Worm (Caenorhabditis elegans) whole organism, L1 larva: Measurements from ENCODE around the gene T09F3.4.
A peak's percentile ranks its signal among the peaks of the same experiment; 100 is the strongest.

Source experiments
- C04F5.9 ChIP-seq: sonication (generic microtip); optimal IDR thresholded peaks from 2 replicates; lab custom pipeline; 2016; ENCODE audit warnings: missing genetic modification characterization, missing compliant biosample characterization
- C34B4.2 ChIP-seq: sonication (generic microtip); optimal IDR thresholded peaks from 2 replicates; lab custom pipeline; 2017; ENCODE audit warnings: mild to moderate bottlenecking, missing genetic modification characterization, missing compliant biosample characterization
- Y116A8C.19 ChIP-seq: sonication (generic microtip); optimal IDR thresholded peaks from 2 replicates; lab custom pipeline; 2016; ENCODE audit warnings: missing compliant biosample characterization, missing genetic modification characterization, borderline replicate concordance
- aha-1 ChIP-seq: fragments of 150-350 bp; optimal IDR thresholded peaks from 2 replicates; lab custom pipeline; 2014; ENCODE audit warnings: missing biosample characterization, missing genetic modification characterization
- alr-1 ChIP-seq: fragments of 200-800 bp; sonication (Bioruptor generic); optimal IDR thresholded peaks from 2 replicates; lab custom pipeline; 2018; ENCODE audit warnings: borderline replicate concordance, mild to moderate bottlenecking, missing genetic modification characterization, missing compliant biosample characterization
- blmp-1 ChIP-seq: fragments of 150-350 bp; optimal IDR thresholded peaks from 2 replicates; lab custom pipeline; 2014; ENCODE audit warnings: missing biosample characterization, missing genetic modification characterization
- ceh-63 ChIP-seq: fragments of 200-800 bp; sonication (Bioruptor generic); optimal IDR thresholded peaks from 2 replicates; lab custom pipeline; 2018; ENCODE audit warnings: mild to moderate bottlenecking, missing genetic modification characterization, missing compliant biosample characterization
- ceh-88 ChIP-seq: fragments of 200-800 bp; sonication (Bioruptor generic); IDR thresholded peaks from 2 replicates; pipeline ENCODE4 v1.3.6; 2022; ENCODE audit warnings: missing genetic modification characterization, missing compliant biosample characterization
- ceh-90 ChIP-seq: sonication (generic microtip); optimal IDR thresholded peaks from 2 replicates; lab custom pipeline; 2016; ENCODE audit warnings: missing genetic modification characterization, missing compliant biosample characterization
- dsc-1 ChIP-seq: sonication (generic microtip); optimal IDR thresholded peaks from 2 replicates; lab custom pipeline; 2016; ENCODE audit warnings: mild to moderate bottlenecking, missing genetic modification characterization, missing compliant biosample characterization
- efl-1 ChIP-seq, 4 experiments: fragments of 150-350 bp; optimal IDR thresholded peaks in 3 of 4; peaks in 1 of 4; 1 replicate in 1 of 4; 2 replicates in 3 of 4; lab custom pipeline; 2014; ENCODE audit warnings: missing biosample characterization in 2 of 4, missing genetic modification characterization in 2 of 4, missing genetic modification reagents in 2 of 4
- efl-3 ChIP-seq: fragments of 200-800 bp; sonication (Bioruptor generic); optimal IDR thresholded peaks from 2 replicates; lab custom pipeline; 2018; ENCODE audit warnings: mild to moderate bottlenecking, missing genetic modification characterization, missing compliant biosample characterization
- egl-13 ChIP-seq: sonication (generic microtip); optimal IDR thresholded peaks from 2 replicates; lab custom pipeline; 2016; ENCODE audit warnings: missing genotype, missing genetic modification reagents, missing genetic modification characterization, missing compliant biosample characterization
- elt-2 ChIP-seq: sonication (generic microtip); optimal IDR thresholded peaks from 2 replicates; lab custom pipeline; 2016; ENCODE audit warnings: missing genetic modification characterization, mild to moderate bottlenecking, inconsistent platforms, missing compliant biosample characterization, missing genetic modification reagents
- ets-5 ChIP-seq: fragments of 200-800 bp; sonication (Bioruptor generic); IDR thresholded peaks from 2 replicates; pipeline ENCODE4 v1.3.6; 2022; ENCODE audit warnings: missing genetic modification characterization, missing compliant biosample characterization
- fkh-10 ChIP-seq: sonication (generic microtip); optimal IDR thresholded peaks from 2 replicates; lab custom pipeline; 2017; ENCODE audit warnings: missing biosample characterization, missing genetic modification reagents, missing genetic modification characterization
- fkh-8 ChIP-seq: sonication (generic microtip); optimal IDR thresholded peaks from 2 replicates; lab custom pipeline; 2016; ENCODE audit warnings: mild to moderate bottlenecking, missing genetic modification characterization, missing compliant biosample characterization
- fos-1 ChIP-seq: fragments of 150-350 bp; optimal IDR thresholded peaks from 2 replicates; lab custom pipeline; 2014; ENCODE audit warnings: missing biosample characterization, missing genetic modification characterization
- grh-1 ChIP-seq: fragments of 200-800 bp; sonication (Bioruptor generic); IDR thresholded peaks from 2 replicates; pipeline ENCODE4 v1.3.6; 2022; ENCODE audit warnings: missing genetic modification reagents, missing genetic modification characterization, missing compliant biosample characterization
- hlh-17 ChIP-seq: fragments of 200-800 bp; sonication (Bioruptor generic); optimal IDR thresholded peaks from 2 replicates; lab custom pipeline; 2018; ENCODE audit warnings: missing genetic modification characterization, mild to moderate bottlenecking, missing compliant biosample characterization, moderate library complexity, borderline replicate concordance
- hpl-2 ChIP-seq: fragments of 150-350 bp; optimal IDR thresholded peaks from 2 replicates; lab custom pipeline; 2014; ENCODE audit warnings: missing biosample characterization, missing genetic modification reagents, missing genetic modification characterization
- irx-1 ChIP-seq: sonication (generic microtip); optimal IDR thresholded peaks from 2 replicates; lab custom pipeline; 2016; ENCODE audit warnings: missing genetic modification characterization, missing compliant biosample characterization
- isw-1 ChIP-seq: fragments of 200-800 bp; sonication (Bioruptor generic); IDR thresholded peaks from 2 replicates; pipeline ENCODE4 v1.3.6; 2022; ENCODE audit warnings: missing genetic modification characterization, missing compliant biosample characterization
- jun-1 ChIP-seq: fragments of 150-350 bp; optimal IDR thresholded peaks from 2 replicates; lab custom pipeline; 2014; ENCODE audit warnings: missing biosample characterization, missing genetic modification reagents, missing genetic modification characterization
- lin-13 ChIP-seq: fragments of 150-350 bp; optimal IDR thresholded peaks from 2 replicates; lab custom pipeline; 2014; ENCODE audit warnings: missing biosample characterization, missing genetic modification reagents, missing genetic modification characterization
- lin-14 ChIP-seq: fragments of 200-800 bp; sonication (Bioruptor generic); optimal IDR thresholded peaks from 2 replicates; lab custom pipeline; 2018; ENCODE audit warnings: mild to moderate bottlenecking, missing genetic modification characterization, moderate library complexity, missing compliant biosample characterization
- lin-15B ChIP-seq: fragments of 150-350 bp; sonication (generic microtip); optimal IDR thresholded peaks from 3 replicates; lab custom pipeline; 2014; ENCODE audit warnings: missing biosample characterization, missing genetic modification characterization
- lin-35 ChIP-seq, 2 experiments: fragments of 150-350 bp; optimal IDR thresholded peaks; 2 replicates each; lab custom pipeline; 2014; ENCODE audit warnings: missing biosample characterization in 2 of 2, missing genetic modification characterization in 2 of 2, missing genetic modification reagents in 2 of 2
- lin-39 ChIP-seq: fragments of 150-350 bp; optimal IDR thresholded peaks from 2 replicates; lab custom pipeline; 2014; ENCODE audit warnings: missing biosample characterization, missing genetic modification reagents, missing genetic modification characterization
- mab-9 ChIP-seq: fragments of 200-800 bp; sonication (Bioruptor generic); IDR thresholded peaks from 2 replicates; pipeline ENCODE4 v1.3.6; 2022; ENCODE audit warnings: missing genetic modification reagents, missing genetic modification characterization, missing compliant biosample characterization
- mdl-1 ChIP-seq, 2 experiments: fragments of 150-350 bp; optimal IDR thresholded peaks; 2 replicates each; lab custom pipeline; 2014 to 2017; ENCODE audit warnings: missing biosample characterization in 2 of 2, missing genetic modification characterization in 2 of 2, inconsistent platforms in 1 of 2
- nhr-20 ChIP-seq: sonication (generic microtip); optimal IDR thresholded peaks from 2 replicates; lab custom pipeline; 2016; ENCODE audit warnings: mild to moderate bottlenecking, missing genetic modification characterization, missing compliant biosample characterization
- nhr-237 ChIP-seq: fragments of 150-350 bp; optimal IDR thresholded peaks from 2 replicates; lab custom pipeline; 2014; ENCODE audit warnings: missing biosample characterization, missing genetic modification characterization
- nhr-47 ChIP-seq: sonication (generic microtip); optimal IDR thresholded peaks from 2 replicates; lab custom pipeline; 2016; ENCODE audit warnings: mild to moderate bottlenecking, missing genetic modification characterization, moderate library complexity, missing compliant biosample characterization
- nhr-71 ChIP-seq: sonication (generic microtip); optimal IDR thresholded peaks from 2 replicates; lab custom pipeline; 2016; ENCODE audit warnings: mild to moderate bottlenecking, missing genetic modification characterization, moderate library complexity, missing compliant biosample characterization
- nhr-76 ChIP-seq: sonication (generic microtip); optimal IDR thresholded peaks from 2 replicates; lab custom pipeline; 2017; ENCODE audit warnings: missing biosample characterization, missing genetic modification characterization
- nhr-77 ChIP-seq: fragments of 150-350 bp; optimal IDR thresholded peaks from 2 replicates; lab custom pipeline; 2014; ENCODE audit warnings: missing biosample characterization, missing genetic modification characterization
- nhr-84 ChIP-seq: sonication (generic microtip); optimal IDR thresholded peaks from 2 replicates; lab custom pipeline; 2017; ENCODE audit warnings: missing biosample characterization, missing genetic modification characterization
- nhr-85 ChIP-seq: sonication (generic microtip); peaks from one replicate; lab custom pipeline; 2016; ENCODE audit warnings: missing genetic modification characterization, inconsistent platforms, missing compliant biosample characterization
- pag-3 ChIP-seq: sonication (generic microtip); optimal IDR thresholded peaks from 2 replicates; lab custom pipeline; 2017; ENCODE audit warnings: missing genetic modification characterization, mild to moderate bottlenecking, missing compliant biosample characterization, antibody characterized with exemption, borderline replicate concordance; ENCODE audit not compliant: insufficient read depth
- pax-3 ChIP-seq: fragments of 200-800 bp; sonication (Bioruptor generic); optimal IDR thresholded peaks from 2 replicates; lab custom pipeline; 2018; ENCODE audit warnings: mild to moderate bottlenecking, missing genetic modification characterization, moderate library complexity, missing compliant biosample characterization
- snpc-4 ChIP-seq: fragments of 150-350 bp; optimal IDR thresholded peaks from 2 replicates; lab custom pipeline; 2014; ENCODE audit warnings: missing biosample characterization, missing genetic modification characterization
- snu-23 ChIP-seq: sonication (generic microtip); optimal IDR thresholded peaks from 2 replicates; lab custom pipeline; 2016; ENCODE audit warnings: missing genetic modification characterization, missing compliant biosample characterization
- sup-37 ChIP-seq: fragments of 200-800 bp; sonication (Bioruptor generic); optimal IDR thresholded peaks from 2 replicates; lab custom pipeline; 2018; ENCODE audit warnings: mild to moderate bottlenecking, missing genetic modification characterization, missing compliant biosample characterization
- swsn-7 ChIP-seq: sonication (generic microtip); optimal IDR thresholded peaks from 2 replicates; lab custom pipeline; 2016; ENCODE audit warnings: missing genetic modification characterization, missing compliant biosample characterization
- tlp-1 ChIP-seq: fragments of 150-350 bp; optimal IDR thresholded peaks from 2 replicates; lab custom pipeline; 2014; ENCODE audit warnings: missing biosample characterization, missing genetic modification characterization
- unc-86 ChIP-seq: sonication (generic microtip); optimal IDR thresholded peaks from 2 replicates; lab custom pipeline; 2016; ENCODE audit warnings: missing genetic modification characterization, missing compliant biosample characterization
- xbp-1 ChIP-seq: sonication (generic microtip); optimal IDR thresholded peaks from 2 replicates; lab custom pipeline; 2016; ENCODE audit warnings: missing genetic modification characterization, missing compliant biosample characterization
- zip-4 ChIP-seq: fragments of 200-800 bp; sonication (Bioruptor generic); optimal IDR thresholded peaks from 2 replicates; lab custom pipeline; 2018; ENCODE audit warnings: mild to moderate bottlenecking, missing genetic modification characterization, moderate library complexity, missing compliant biosample characterization
- ztf-11 ChIP-seq, 2 experiments: sonication (generic microtip); optimal IDR thresholded peaks; 2 replicates each; lab custom pipeline; 2016 to 2017; ENCODE audit warnings: missing genetic modification characterization in 2 of 2, missing biosample characterization in 1 of 2, missing compliant biosample characterization in 1 of 2

T09F3.4 gene

DNA sequence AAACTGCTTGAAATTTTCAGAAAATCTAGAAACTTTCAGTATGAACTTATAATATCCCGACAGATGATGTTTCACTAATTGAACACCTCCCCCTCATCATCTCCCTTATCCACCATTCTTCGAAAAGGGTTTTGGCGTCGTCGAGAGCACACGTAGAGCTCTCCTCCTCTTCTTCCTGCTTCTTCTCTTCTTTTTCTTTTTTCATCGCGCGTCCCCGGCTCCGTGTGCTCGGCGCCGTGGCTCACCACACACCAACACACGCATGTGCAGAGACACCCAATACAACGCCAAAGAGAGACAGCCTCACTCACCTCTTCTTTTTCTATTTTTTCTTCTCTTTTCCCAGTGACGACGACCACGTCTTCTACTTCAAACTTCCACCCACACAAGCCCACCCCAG lies 16.0 kb upstream of the T09F3.4 start:
- peak; percentile 16 for TF ChIP-seq nhr-47
- no peak for TF ChIP-seq lin-15B (tag; lab: Kevin White, UChicago)
- TF ChIP-seq nhr-84 (tag; lab: Kevin White, UChicago), result no peak
- TF ChIP-seq isw-1 (GFP tag; lab: Robert Waterston, UW), result no peak
- TF ChIP-seq zip-4 (GFP tag; lab: Kevin White, UChicago), result no peak
- peak; percentile 51 for TF ChIP-seq dsc-1 (tag; lab: Kevin White, UChicago)
- no peak for TF ChIP-seq pag-3
- TF ChIP-seq nhr-76 (tag; lab: Kevin White, UChicago), result no peak
- TF ChIP-seq aha-1 (tag; lab: Kevin White, UChicago), result no peak
- TF ChIP-seq ceh-88, result no peak
- no peak for TF ChIP-seq alr-1
- peak; percentile 24 for TF ChIP-seq nhr-71 (tag; lab: Kevin White, UChicago)
- TF ChIP-seq unc-86 (tag; lab: Kevin White, UChicago), result no peak
- TF ChIP-seq pax-3 (tag; lab: Kevin White, UChicago), result no peak
- peak; percentile 43 for TF ChIP-seq lin-14 (GFP tag; lab: Kevin White, UChicago)
- TF ChIP-seq Y116A8C.19 (tag; lab: Kevin White, UChicago), result no peak
- no peak for TF ChIP-seq lin-39 (tag; lab: Kevin White, UChicago)
- no peak for TF ChIP-seq C34B4.2
- no peak for TF ChIP-seq grh-1 (GFP tag; lab: Robert Waterston, UW)
- peak; percentile 0 for TF ChIP-seq swsn-7 (tag; lab: Kevin White, UChicago)
- no peak for TF ChIP-seq efl-1 (optimal IDR thresholded peaks at IDR 0.05; lab: Kevin White, UChicago)
- no peak for TF ChIP-seq efl-1 (GFP tag; optimal IDR thresholded peaks at IDR 0.05 in 1 of 2; lab: Kevin White, UChicago)
- TF ChIP-seq ceh-63 (GFP tag; lab: Kevin White, UChicago), result no peak
- TF ChIP-seq fkh-8, result peak; percentile 80
- no peak for TF ChIP-seq ceh-90
- TF ChIP-seq jun-1 (tag; lab: Kevin White, UChicago), result no peak
- no peak for TF ChIP-seq mab-9 (GFP tag; lab: Robert Waterston, UW)
- TF ChIP-seq nhr-237, result no peak
- no peak for TF ChIP-seq mdl-1 (tag; optimal IDR thresholded peaks at IDR 0.05; lab: Kevin White, UChicago)
- TF ChIP-seq lin-13, result no peak
- no peak for TF ChIP-seq snu-23 (GFP tag; lab: Kevin White, UChicago)
- TF ChIP-seq ets-5, result no peak
- no peak for TF ChIP-seq hlh-17 (GFP tag; lab: Kevin White, UChicago)
- TF ChIP-seq lin-35 (GFP tag; optimal IDR thresholded peaks at IDR 0.05; lab: Kevin White, UChicago), result no peak
- TF ChIP-seq nhr-85 (tag; lab: Kevin White, UChicago), result peak; percentile 13
- TF ChIP-seq sup-37 (GFP tag; lab: Kevin White, UChicago), result no peak
- no peak for TF ChIP-seq nhr-77 (tag; lab: Kevin White, UChicago)
- no peak for TF ChIP-seq C04F5.9
- peak; percentile 30 for TF ChIP-seq egl-13 (tag; lab: Kevin White, UChicago)
- TF ChIP-seq nhr-20 (tag; lab: Kevin White, UChicago), result no peak
- no peak for TF ChIP-seq efl-3 (GFP tag; lab: Kevin White, UChicago)

DNA sequence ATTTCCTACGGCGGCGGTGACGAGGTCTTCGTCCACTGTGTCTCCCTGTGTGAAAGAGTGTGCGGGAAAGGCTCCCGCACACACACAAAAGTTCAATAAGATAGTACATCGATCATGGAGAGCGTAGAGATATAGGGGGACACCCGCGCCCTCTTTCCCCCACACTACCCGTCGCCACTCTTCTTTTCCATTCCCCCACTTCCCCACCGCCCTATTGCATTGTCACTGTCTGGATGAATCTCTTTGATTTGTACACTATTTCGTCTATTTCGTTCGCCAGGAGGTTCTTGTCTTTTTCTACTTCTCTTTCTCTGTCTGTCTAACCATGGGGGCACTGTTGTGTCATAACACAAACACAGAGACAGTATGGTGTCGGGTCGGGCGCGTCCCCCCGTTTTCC lies 13.3 kb upstream of the T09F3.4 start:
- TF ChIP-seq irx-1 (tag; lab: Kevin White, UChicago), result peak; percentile 22
- TF ChIP-seq hpl-2 (GFP tag; lab: Kevin White, UChicago), result no peak
- TF ChIP-seq fkh-10 (GFP tag; lab: Kevin White, UChicago), result no peak
- TF ChIP-seq ceh-63 (GFP tag; lab: Kevin White, UChicago), result no peak
- peak in 1 of 2 experiments; percentile 50 for TF ChIP-seq ztf-11 (tag; optimal IDR thresholded peaks at IDR 0.05; lab: Kevin White, UChicago)
- TF ChIP-seq ceh-90, result no peak
- TF ChIP-seq blmp-1 (tag; lab: Kevin White, UChicago), result peak; percentile 72
- TF ChIP-seq nhr-47, result peak; percentile 53
- TF ChIP-seq nhr-71 (tag; lab: Kevin White, UChicago), result peak; percentile 64
- no peak for TF ChIP-seq C34B4.2
- peak; percentile 40; the same call in 1 of the 2 replicates for TF ChIP-seq grh-1 (GFP tag; lab: Robert Waterston, UW)
- TF ChIP-seq efl-1 (optimal IDR thresholded peaks at IDR 0.05; lab: Kevin White, UChicago), result peak; percentile 37 to 41
- peak; percentile 9 to 95 for TF ChIP-seq efl-1 (GFP tag; optimal IDR thresholded peaks at IDR 0.05 in 1 of 2; lab: Kevin White, UChicago)
- no peak for TF ChIP-seq ets-5
- TF ChIP-seq swsn-7 (tag; lab: Kevin White, UChicago), result peak; percentile 57
- no peak for TF ChIP-seq tlp-1 (tag; lab: Kevin White, UChicago)
- peak; percentile 62 for TF ChIP-seq nhr-20 (tag; lab: Kevin White, UChicago)
- peak; percentile 51 for TF ChIP-seq elt-2 (tag; lab: Kevin White, UChicago)
- no peak for TF ChIP-seq nhr-76 (tag; lab: Kevin White, UChicago)
- no peak for TF ChIP-seq pax-3 (tag; lab: Kevin White, UChicago)
- TF ChIP-seq xbp-1 (tag; lab: Kevin White, UChicago), result peak; percentile 37
- TF ChIP-seq mdl-1 (tag; optimal IDR thresholded peaks at IDR 0.05; lab: Kevin White, UChicago), result peak in 1 of 2 experiments; percentile 62
- peak; percentile 21 for TF ChIP-seq fos-1 (tag; lab: Kevin White, UChicago)
- TF ChIP-seq snpc-4 (tag; lab: Kevin White, UChicago), result peak; percentile 11
